Worm (Caenorhabditis elegans) whole organism, L4/young adult: ENCODE data around the gene tag-120.

Experiments
- W03F9.2 ChIP-seq: fragments of 150-350 bp; optimal IDR thresholded peaks from 2 replicates; lab custom pipeline; 2014; ENCODE audit warnings: missing biosample characterization, missing genetic modification characterization
- him-1 ChIP-seq: sonication (generic microtip); optimal IDR thresholded peaks from 2 replicates; lab custom pipeline; 2016; ENCODE audit warnings: missing genotype, missing genetic modification reagents, missing genetic modification characterization, missing compliant biosample characterization

DNA sequence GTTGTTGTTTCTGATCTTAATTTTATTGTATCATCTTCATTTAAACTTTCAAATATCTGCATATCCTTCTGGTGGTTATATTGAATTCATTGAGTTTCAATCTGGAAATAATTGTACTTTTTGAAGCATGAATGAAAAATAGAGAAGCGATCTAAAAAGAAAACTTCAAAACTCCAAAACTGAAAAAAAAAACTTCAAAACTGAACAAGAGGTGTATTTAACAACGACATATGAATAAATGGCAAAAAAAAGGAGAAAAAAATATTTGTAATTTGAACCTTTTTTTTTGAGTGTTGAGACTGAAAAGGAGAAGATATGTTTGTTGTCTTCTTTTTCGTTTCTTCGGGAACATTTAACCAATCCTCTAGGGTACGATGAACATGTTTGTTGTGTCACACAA, 48.3 kb upstream of the tag-120 start, which contains the start of gene F58E6.11:
- no peak for TF ChIP-seq him-1 (tag; lab: Kevin White, UChicago)
- no peak for TF ChIP-seq W03F9.2 (tag; lab: Kevin White, UChicago)
